Worm (Caenorhabditis elegans) whole organism, young adult: ENCODE data around the gene oac-50.

Experiments
- B0261.1 ChIP-seq: sonication (generic microtip); optimal IDR thresholded peaks from 2 replicates; lab custom pipeline; 2016; ENCODE audit warnings: mild to moderate bottlenecking, missing genetic modification characterization, moderate library complexity, missing compliant biosample characterization
- B0336.3 ChIP-seq: fragments of 200-800 bp; sonication (Bioruptor generic); IDR thresholded peaks from 2 replicates; pipeline ENCODE4 v1.3.6; 2022; ENCODE audit warnings: missing genetic modification characterization, missing compliant biosample characterization
- F37B4.10 ChIP-seq: fragments of 200-800 bp; sonication (Bioruptor generic); IDR thresholded peaks from 2 replicates; pipeline ENCODE4 v1.3.6; 2022; ENCODE audit warnings: missing genetic modification characterization, missing compliant biosample characterization
- F52B5.7 ChIP-seq: sonication (generic microtip); optimal IDR thresholded peaks from 2 replicates; lab custom pipeline; 2016; ENCODE audit warnings: mild to moderate bottlenecking, missing genetic modification characterization, missing compliant biosample characterization
- F57C9.4 ChIP-seq: sonication (generic microtip); optimal IDR thresholded peaks from 2 replicates; lab custom pipeline; 2017; ENCODE audit warnings: mild to moderate bottlenecking, missing genetic modification characterization, missing compliant biosample characterization
- Y95B8A.8 ChIP-seq: fragments of 200-800 bp; sonication (Bioruptor generic); IDR thresholded peaks from 2 replicates; pipeline ENCODE4 v1.3.6; 2022; ENCODE audit warnings: missing genetic modification reagents, missing genetic modification characterization, missing compliant biosample characterization
- ama-1 ChIP-seq, 3 experiments: fragments of 150-350 bp in 1 of 3; sonication (generic microtip) in 2 of 3; optimal IDR thresholded peaks; 2 replicates each; lab custom pipeline; 2014 to 2018; ENCODE audit warnings: missing biosample characterization in 2 of 3, missing genetic modification characterization in 2 of 3, missing genetic modification reagents in 2 of 3
- athp-1 ChIP-seq: sonication (generic microtip); optimal IDR thresholded peaks from 2 replicates; lab custom pipeline; 2017; ENCODE audit warnings: mild to moderate bottlenecking, missing genetic modification characterization, missing compliant biosample characterization
- attf-3 ChIP-seq: fragments of 200-800 bp; sonication (Bioruptor generic); conservative IDR thresholded peaks from 2 replicates; pipeline ENCODE4 v1.3.6; 2022; ENCODE audit warnings: missing genetic modification reagents, missing genetic modification characterization, missing compliant biosample characterization
- attf-6 ChIP-seq: fragments of 200-800 bp; sonication (Bioruptor generic); IDR thresholded peaks from 2 replicates; pipeline ENCODE4 v1.3.6; 2022; ENCODE audit warnings: missing genetic modification reagents, missing genetic modification characterization, missing compliant biosample characterization
- ceh-40 ChIP-seq: fragments of 200-800 bp; sonication (Bioruptor generic); IDR thresholded peaks from 2 replicates; pipeline ENCODE4 v1.3.6; 2022; ENCODE audit warnings: missing genetic modification characterization, missing compliant biosample characterization
- chd-7 ChIP-seq: sonication (generic microtip); optimal IDR thresholded peaks from 2 replicates; lab custom pipeline; 2016; ENCODE audit warnings: mild to moderate bottlenecking, missing genetic modification characterization, moderate library complexity, missing compliant biosample characterization
- die-1 ChIP-seq: sonication (generic microtip); optimal IDR thresholded peaks from 2 replicates; lab custom pipeline; 2016; ENCODE audit warnings: missing genotype, mild to moderate bottlenecking, missing genetic modification characterization, missing compliant biosample characterization
- egrh-3 ChIP-seq: fragments of 200-800 bp; sonication (Bioruptor generic); IDR thresholded peaks from 2 replicates; pipeline ENCODE4 v1.3.6; 2022; ENCODE audit warnings: missing genetic modification reagents, missing genetic modification characterization, missing compliant biosample characterization
- gei-17 ChIP-seq: fragments of 200-800 bp; sonication (Bioruptor generic); optimal IDR thresholded peaks from 2 replicates; lab custom pipeline; 2018; ENCODE audit warnings: mild to moderate bottlenecking, missing genetic modification characterization, missing compliant biosample characterization
- him-1 ChIP-seq: sonication (generic microtip); optimal IDR thresholded peaks from 2 replicates; lab custom pipeline; 2016; ENCODE audit warnings: missing genotype, missing genetic modification reagents, missing genetic modification characterization, missing compliant biosample characterization
- hlh-12 ChIP-seq: sonication (generic microtip); optimal IDR thresholded peaks from 2 replicates; lab custom pipeline; 2016; ENCODE audit warnings: missing genetic modification characterization, missing compliant biosample characterization
- hmg-1.2 ChIP-seq: fragments of 200-800 bp; sonication (Bioruptor generic); IDR thresholded peaks from 2 replicates; pipeline ENCODE4 v1.3.6; 2022; ENCODE audit warnings: missing genetic modification reagents, missing genetic modification characterization, missing compliant biosample characterization
- hrde-1 ChIP-seq: sonication (generic microtip); optimal IDR thresholded peaks from 2 replicates; lab custom pipeline; 2016; ENCODE audit warnings: missing genetic modification characterization, mild to moderate bottlenecking, missing compliant biosample characterization, moderate library complexity, missing genotype, missing genetic modification reagents, borderline replicate concordance
- lir-1 ChIP-seq: fragments of 200-800 bp; sonication (Bioruptor generic); conservative IDR thresholded peaks from 2 replicates; pipeline ENCODE4 v1.3.6; 2022; ENCODE audit warnings: missing genetic modification reagents, missing genetic modification characterization, missing compliant biosample characterization
- madf-3 ChIP-seq: fragments of 200-800 bp; sonication (Bioruptor generic); IDR thresholded peaks from 2 replicates; pipeline ENCODE4 v1.3.6; 2022; ENCODE audit warnings: missing genetic modification reagents, missing genetic modification characterization, missing compliant biosample characterization
- madf-8 ChIP-seq: fragments of 200-800 bp; sonication (Bioruptor generic); conservative IDR thresholded peaks from 2 replicates; pipeline ENCODE4 v1.3.6; 2022; ENCODE audit warnings: missing genetic modification reagents, missing genetic modification characterization, missing compliant biosample characterization
- nfya-1 ChIP-seq: sonication (generic microtip); optimal IDR thresholded peaks from 2 replicates; lab custom pipeline; 2017; ENCODE audit warnings: antibody characterized with exemption, missing compliant biosample characterization, missing genetic modification characterization, borderline replicate concordance; ENCODE audit not compliant: insufficient read depth
- nfyb-1 ChIP-seq: fragments of 200-800 bp; sonication (Bioruptor generic); IDR thresholded peaks from 2 replicates; pipeline ENCODE4 v1.3.6; 2022; ENCODE audit warnings: missing genetic modification reagents, missing genetic modification characterization, missing compliant biosample characterization
- pbrm-1 ChIP-seq: fragments of 200-800 bp; sonication (Bioruptor generic); IDR thresholded peaks from 2 replicates; pipeline ENCODE4 v1.3.6; 2022; ENCODE audit warnings: missing genetic modification reagents, missing genetic modification characterization, missing compliant biosample characterization
- pha-4 ChIP-seq: fragments of 150-350 bp; sonication (generic microtip); optimal IDR thresholded peaks from 2 replicates; lab custom pipeline; 2014; ENCODE audit warnings: missing biosample characterization, missing genetic modification reagents, missing genetic modification characterization
- repo-1 ChIP-seq: sonication (generic microtip); optimal IDR thresholded peaks from 2 replicates; lab custom pipeline; 2017; ENCODE audit warnings: mild to moderate bottlenecking, missing genetic modification characterization, missing compliant biosample characterization
- sea-2 ChIP-seq: fragments of 200-800 bp; sonication (Bioruptor generic); IDR thresholded peaks from 2 replicates; pipeline ENCODE4 v1.3.6; 2022; ENCODE audit warnings: missing genetic modification characterization, missing compliant biosample characterization
- snpc-1.1 ChIP-seq: sonication (generic microtip); optimal IDR thresholded peaks from 2 replicates; lab custom pipeline; 2017; ENCODE audit warnings: missing genetic modification characterization, mild to moderate bottlenecking, missing compliant biosample characterization, antibody characterized with exemption, moderate library complexity, missing genotype, missing genetic modification reagents; ENCODE audit not compliant: insufficient read depth
- snpc-4 ChIP-seq, 5 experiments: fragments of 150-350 bp in 1 of 5; sonication (generic microtip) in 4 of 5; optimal IDR thresholded peaks; 2 replicates each; lab custom pipeline; 2014 to 2018; ENCODE audit warnings: missing genetic modification characterization in 5 of 5, missing biosample characterization in 3 of 5, antibody characterized with exemption in 2 of 5, mild to moderate bottlenecking in 2 of 5, missing compliant biosample characterization in 2 of 5, missing genotype in 2 of 5, moderate library complexity in 2 of 5, missing genetic modification reagents in 1 of 5
- tbx-9 ChIP-seq: sonication (generic microtip); optimal IDR thresholded peaks from 2 replicates; lab custom pipeline; 2016; ENCODE audit warnings: borderline replicate concordance, missing genetic modification characterization, inconsistent platforms, missing compliant biosample characterization
- unc-130 ChIP-seq: sonication (generic microtip); optimal IDR thresholded peaks from 2 replicates; lab custom pipeline; 2016; ENCODE audit warnings: missing genetic modification reagents, missing genetic modification characterization, missing compliant biosample characterization
- unc-62 ChIP-seq: fragments of 150-350 bp; optimal IDR thresholded peaks from 2 replicates; lab custom pipeline; 2014; ENCODE audit warnings: missing biosample characterization, missing genetic modification reagents, missing genetic modification characterization
- ztf-25 ChIP-seq: fragments of 200-800 bp; sonication (Bioruptor generic); IDR thresholded peaks from 2 replicates; pipeline ENCODE4 v1.3.6; 2022; ENCODE audit warnings: missing genetic modification reagents, missing genetic modification characterization, missing compliant biosample characterization
- ztf-6 ChIP-seq: fragments of 200-800 bp; sonication (Bioruptor generic); IDR thresholded peaks from 2 replicates; pipeline ENCODE4 v1.3.6; 2022; ENCODE audit warnings: missing genetic modification reagents, missing genetic modification characterization, missing compliant biosample characterization

The oac-50 gene

DNA sequence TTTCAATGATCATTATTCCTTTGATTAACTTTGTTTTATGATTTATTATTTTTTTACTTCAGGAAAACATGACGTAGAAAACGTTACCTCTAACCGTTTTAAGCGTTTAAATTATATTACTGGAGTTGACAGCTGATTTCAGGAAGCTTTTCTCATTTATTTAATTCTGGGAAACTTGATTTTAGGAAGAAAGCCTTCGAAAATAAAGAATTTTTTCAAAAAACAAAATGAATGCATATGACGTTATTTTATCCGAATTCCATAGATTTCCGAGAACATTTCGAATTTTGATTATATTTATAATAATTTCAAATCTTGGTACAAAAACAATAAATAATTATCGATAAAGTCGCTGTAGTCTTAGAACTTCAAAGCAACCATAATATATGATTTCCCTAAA lies 24.1 kb downstream of the oac-50 start:
- no peak for TF ChIP-seq ztf-25 (GFP tag; lab: Robert Waterston, UW)
- no peak for TF ChIP-seq madf-8 (GFP tag; lab: Robert Waterston, UW)
- TF ChIP-seq B0336.3 (GFP tag; lab: Robert Waterston, UW): no peak
- no peak for TF ChIP-seq B0261.1
- no peak for TF ChIP-seq egrh-3 (GFP tag; lab: Robert Waterston, UW)
- TF ChIP-seq ceh-40 (GFP tag; lab: Robert Waterston, UW): no peak
- TF ChIP-seq unc-130 (GFP tag; lab: Kevin White, UChicago): no peak
- no peak for TF ChIP-seq chd-7 (tag; lab: Kevin White, UChicago)
- no peak for TF ChIP-seq sea-2 (GFP tag; lab: Robert Waterston, UW)
- TF ChIP-seq hmg-1.2 (GFP tag; lab: Robert Waterston, UW): no peak
- no peak for TF ChIP-seq lir-1 (GFP tag; lab: Robert Waterston, UW)
- no peak for TF ChIP-seq die-1 (tag; lab: Kevin White, UChicago)
- no peak for TF ChIP-seq pbrm-1 (GFP tag; lab: Robert Waterston, UW)
- no peak for TF ChIP-seq repo-1

DNA sequence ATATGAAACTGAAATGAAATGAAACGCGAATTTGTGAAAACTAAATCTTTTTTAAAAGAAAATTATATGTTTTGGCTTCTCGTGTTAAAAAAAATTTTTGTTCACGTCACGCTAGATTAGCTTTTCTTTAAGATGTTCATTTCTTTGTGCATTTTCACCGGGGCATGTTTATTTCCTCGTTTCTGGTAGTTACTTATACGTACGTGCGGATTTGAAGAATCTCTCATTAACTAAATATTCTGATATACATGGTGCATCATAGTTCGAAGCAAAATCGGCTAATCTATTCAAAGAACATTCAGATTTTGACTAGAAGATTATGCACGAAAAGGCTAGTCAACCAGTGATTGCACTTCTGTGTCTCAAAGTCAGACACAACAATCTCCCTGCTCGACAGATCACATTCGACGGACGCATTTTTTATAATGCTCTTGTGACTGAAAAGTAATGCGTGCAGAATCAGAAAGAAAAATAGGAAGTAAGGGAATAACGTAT lies 25.7 kb downstream of the oac-50 start, which contains the start of gene C25E10.17:
Gene C25E10.17, minus strand, starts transcription at position 51 of the 495 bp plus-strand sequence.
- TF ChIP-seq hlh-12 (no peak), attf-3 (GFP tag; lab: Robert Waterston, UW) (no peak), tbx-9 (no peak), hrde-1 (tag; lab: Kevin White, UChicago) (no peak), madf-3 (GFP tag; lab: Robert Waterston, UW) (no peak), F57C9.4 (tag; lab: Kevin White, UChicago) (no peak)
- TF ChIP-seq, all 124 proteins: peak for 0

DNA sequence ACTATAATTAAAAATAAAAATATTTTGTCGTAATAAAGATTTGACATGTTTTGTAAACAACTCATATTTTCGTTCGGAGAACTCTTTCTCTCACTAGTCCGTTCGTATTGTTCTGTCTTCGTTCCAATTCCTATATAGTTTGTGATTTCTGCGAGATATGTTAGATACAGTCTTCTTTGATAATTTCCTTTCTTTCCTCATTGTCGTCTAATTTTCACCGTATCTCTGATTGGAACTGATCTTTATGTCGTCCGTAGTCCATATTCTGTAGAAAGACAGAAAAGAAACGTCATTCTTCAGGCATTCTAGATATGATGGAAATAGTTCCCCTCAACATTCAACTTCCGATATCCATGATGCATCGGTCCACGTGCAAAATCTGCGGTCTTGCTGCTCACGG lies 28.5 kb downstream of the oac-50 start, which contains the start of gene nhr-30:
Gene nhr-30, plus strand, starts transcription at position 301 of the 400 bp plus-strand sequence.
- TF ChIP-seq ama-1 (optimal IDR thresholded peaks at IDR 0.05; lab: Kevin White, UChicago) (no peak), ama-1 (GFP tag; optimal IDR thresholded peaks at IDR 0.05; lab: Kevin White, UChicago) (no peak), snpc-1.1 (tag; lab: Kevin White, UChicago) (no peak), snpc-4 (GFP tag; optimal IDR thresholded peaks at IDR 0.05; lab: Kevin White, UChicago) (no peak), snpc-4 (tag; optimal IDR thresholded peaks at IDR 0.05; lab: Kevin White, UChicago) (no peak), unc-62 (GFP tag; lab: Kevin White, UChicago) (no peak), nfya-1 (tag; lab: Kevin White, UChicago) (no peak), pha-4 (tag; lab: Kevin White, UChicago) (no peak), Y95B8A.8 (GFP tag; lab: Robert Waterston, UW) (no peak), F37B4.10 (no peak), F52B5.7 (no peak), him-1 (tag; lab: Kevin White, UChicago) (no peak), nfyb-1 (GFP tag; lab: Robert Waterston, UW) (no peak)

DNA sequence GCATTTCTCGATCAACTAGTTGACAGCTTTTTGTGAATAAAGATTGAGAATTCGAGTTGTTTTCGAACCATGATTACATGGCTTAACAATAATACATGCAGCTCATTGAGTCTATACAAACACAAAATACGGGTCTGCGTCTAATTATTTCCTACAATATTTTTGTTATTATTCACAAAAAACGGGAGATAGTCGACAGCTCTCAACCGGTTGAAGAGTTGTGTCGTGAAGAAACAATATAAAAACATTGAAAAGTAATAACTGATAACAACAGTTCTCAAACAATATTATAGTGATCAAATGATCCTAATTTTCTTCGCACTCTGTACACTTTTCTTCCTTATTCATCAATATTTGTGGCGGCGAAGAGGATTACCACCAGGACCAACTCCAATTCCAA lies 32.3 kb downstream of the oac-50 start, which contains the start of gene cyp-33B1:
Gene cyp-33B1, plus strand, starts transcription at position 301 of the 400 bp plus-strand sequence.
- no peak for TF ChIP-seq attf-6 (GFP tag; lab: Robert Waterston, UW)
- TF ChIP-seq ztf-6 (GFP tag; lab: Robert Waterston, UW): no peak
- no peak for TF ChIP-seq gei-17 (GFP tag; lab: Kevin White, UChicago)
- no peak for TF ChIP-seq athp-1
- TF ChIP-seq snpc-1.1 (tag; lab: Kevin White, UChicago): no peak
